Worm (Caenorhabditis elegans) whole organism, L3 larva: ENCODE results near the gene aat-8.

Experiments
- aly-2 ChIP-seq: fragments of 150-350 bp; optimal IDR thresholded peaks from 2 replicates; lab custom pipeline; 2014; ENCODE audit warnings: missing biosample characterization, missing genetic modification characterization
- ama-1 ChIP-seq: fragments of 150-350 bp; optimal IDR thresholded peaks from 2 replicates; lab custom pipeline; 2018
- ceh-16 ChIP-seq: sonication (generic microtip); optimal IDR thresholded peaks from 2 replicates; lab custom pipeline; 2017; ENCODE audit warnings: missing biosample characterization, missing genetic modification characterization
- ceh-28 ChIP-seq: fragments of 150-350 bp; optimal IDR thresholded peaks from 2 replicates; lab custom pipeline; 2014; ENCODE audit warnings: missing biosample characterization, missing genetic modification reagents, missing genetic modification characterization
- ceh-82 ChIP-seq: fragments of 150-350 bp; optimal IDR thresholded peaks from 2 replicates; lab custom pipeline; 2014; ENCODE audit warnings: missing biosample characterization, missing genetic modification characterization
- ceh-9 ChIP-seq: sonication (generic microtip); optimal IDR thresholded peaks from 2 replicates; lab custom pipeline; 2018; ENCODE audit warnings: missing biosample characterization, missing genetic modification characterization
- daf-12 ChIP-seq: fragments of 150-350 bp; optimal IDR thresholded peaks from 2 replicates; lab custom pipeline; 2014; ENCODE audit warnings: missing biosample characterization, missing genetic modification reagents, missing genetic modification characterization
- egl-27 ChIP-seq: sonication (generic microtip); optimal IDR thresholded peaks from 4 replicates; lab custom pipeline; 2017; ENCODE audit warnings: missing biosample characterization, missing genetic modification reagents, missing genetic modification characterization
- egl-5 ChIP-seq: fragments of 150-350 bp; optimal IDR thresholded peaks from 2 replicates; lab custom pipeline; 2017; ENCODE audit warnings: missing biosample characterization, missing genetic modification reagents, missing genetic modification characterization, inconsistent platforms
- elt-2 ChIP-seq: sonication (generic microtip); optimal IDR thresholded peaks from 2 replicates; lab custom pipeline; 2016; ENCODE audit warnings: missing genetic modification reagents, mild to moderate bottlenecking, missing genetic modification characterization, missing compliant biosample characterization
- elt-3 ChIP-seq, 3 experiments: fragments of 150-350 bp in 1 of 3; sonication (generic microtip) in 2 of 3; optimal IDR thresholded peaks; 2 replicates in 2 of 3; 4 replicates in 1 of 3; lab custom pipeline; 2014 to 2017; ENCODE audit warnings: missing biosample characterization in 3 of 3, missing genetic modification characterization in 3 of 3
- eor-1 ChIP-seq, 2 experiments: fragments of 150-350 bp; optimal IDR thresholded peaks; 2 replicates each; lab custom pipeline; 2014 to 2018; ENCODE audit warnings: missing biosample characterization in 2 of 2, missing genetic modification characterization in 2 of 2
- fkh-10 ChIP-seq: sonication (generic microtip); optimal IDR thresholded peaks from 2 replicates; lab custom pipeline; 2017; ENCODE audit warnings: missing biosample characterization, missing genetic modification reagents, missing genetic modification characterization
- fkh-2 ChIP-seq: fragments of 150-350 bp; optimal IDR thresholded peaks from 2 replicates; lab custom pipeline; 2014; ENCODE audit warnings: missing biosample characterization, missing genetic modification reagents, missing genetic modification characterization
- fos-1 ChIP-seq: fragments of 150-350 bp; optimal IDR thresholded peaks from 2 replicates; lab custom pipeline; 2014; ENCODE audit warnings: missing biosample characterization, missing genetic modification characterization
- jun-1 ChIP-seq: fragments of 150-350 bp; optimal IDR thresholded peaks from 2 replicates; lab custom pipeline; 2014; ENCODE audit warnings: missing biosample characterization, missing genetic modification reagents, missing genetic modification characterization
- lin-15B ChIP-seq: fragments of 150-350 bp; optimal IDR thresholded peaks from 2 replicates; lab custom pipeline; 2014; ENCODE audit warnings: missing biosample characterization, missing genetic modification characterization
- lsy-12 ChIP-seq: sonication (generic microtip); optimal IDR thresholded peaks from 2 replicates; lab custom pipeline; 2016; ENCODE audit warnings: mild to moderate bottlenecking, missing genetic modification characterization, missing compliant biosample characterization
- mml-1 ChIP-seq: fragments of 150-350 bp; sonication (generic microtip); optimal IDR thresholded peaks from 3 replicates; lab custom pipeline; 2014; ENCODE audit warnings: missing biosample characterization, missing genetic modification characterization
- nfya-1 ChIP-seq: sonication (generic microtip); optimal IDR thresholded peaks from 2 replicates; lab custom pipeline; 2017; ENCODE audit warnings: missing genetic modification characterization, mild to moderate bottlenecking, missing compliant biosample characterization, antibody characterized with exemption, moderate library complexity; ENCODE audit not compliant: insufficient read depth
- nhr-11 ChIP-seq: fragments of 150-350 bp; optimal IDR thresholded peaks from 2 replicates; lab custom pipeline; 2014; ENCODE audit warnings: missing biosample characterization, missing genetic modification characterization
- nhr-12 ChIP-seq: fragments of 150-350 bp; optimal IDR thresholded peaks from 2 replicates; lab custom pipeline; 2014; ENCODE audit warnings: missing biosample characterization, missing genetic modification characterization
- nhr-23 ChIP-seq: fragments of 150-350 bp; optimal IDR thresholded peaks from 2 replicates; lab custom pipeline; 2014; ENCODE audit warnings: missing biosample characterization, missing genetic modification reagents, missing genetic modification characterization
- nhr-237 ChIP-seq: fragments of 150-350 bp; optimal IDR thresholded peaks from 2 replicates; lab custom pipeline; 2014; ENCODE audit warnings: missing biosample characterization, missing genetic modification characterization
- nhr-25 ChIP-seq: sonication (generic microtip); optimal IDR thresholded peaks from 2 replicates; lab custom pipeline; 2017; ENCODE audit warnings: missing biosample characterization, missing genetic modification characterization
- nhr-28 ChIP-seq: fragments of 150-350 bp; optimal IDR thresholded peaks from 2 replicates; lab custom pipeline; 2014; ENCODE audit warnings: missing biosample characterization, missing genetic modification characterization
- nhr-67 ChIP-seq: fragments of 150-350 bp; optimal IDR thresholded peaks from 2 replicates; lab custom pipeline; 2014; ENCODE audit warnings: missing biosample characterization, missing genetic modification characterization
- nhr-77 ChIP-seq: fragments of 150-350 bp; optimal IDR thresholded peaks from 2 replicates; lab custom pipeline; 2014; ENCODE audit warnings: missing biosample characterization, missing genetic modification characterization
- pha-4 ChIP-seq: fragments of 150-350 bp; optimal IDR thresholded peaks from 2 replicates; lab custom pipeline; 2014; ENCODE audit warnings: missing biosample characterization, missing genetic modification reagents, missing genetic modification characterization
- pqm-1 ChIP-seq: fragments of 150-350 bp; optimal IDR thresholded peaks from 2 replicates; lab custom pipeline; 2017; ENCODE audit warnings: missing biosample characterization, missing genetic modification characterization, inconsistent platforms
- skn-1 ChIP-seq: fragments of 150-350 bp; optimal IDR thresholded peaks from 2 replicates; lab custom pipeline; 2014; ENCODE audit warnings: missing biosample characterization, missing genetic modification characterization
- snpc-4 ChIP-seq: fragments of 150-350 bp; optimal IDR thresholded peaks from 2 replicates; lab custom pipeline; 2014; ENCODE audit warnings: missing biosample characterization, missing genetic modification characterization
- ztf-4 ChIP-seq: fragments of 150-350 bp; optimal IDR thresholded peaks from 2 replicates; lab custom pipeline; 2014; ENCODE audit warnings: missing biosample characterization, missing genetic modification characterization

The aat-8 gene

ce11 chrIV:3906393-3906792, 41.5 kb upstream of the aat-8 start, which contains the start of gene F56D6.11:
TSS of gene F56D6.11 (minus strand) at chrIV:3906493.
- no peak for TF ChIP-seq nhr-77 (tag; lab: Kevin White, UChicago)
- no peak for TF ChIP-seq snpc-4
- no peak for TF ChIP-seq ceh-16 (tag; lab: Kevin White, UChicago)
- no peak for TF ChIP-seq fkh-10
- no peak for TF ChIP-seq mml-1
- TF ChIP-seq fos-1 (tag; lab: Kevin White, UChicago), result no peak
- no peak for TF ChIP-seq pqm-1
- TF ChIP-seq egl-27 (tag; lab: Kevin White, UChicago), result no peak
- no peak for TF ChIP-seq eor-1 (tag; optimal IDR thresholded peaks at IDR 0.05; lab: Kevin White, UChicago)
- TF ChIP-seq pha-4 (tag; lab: Kevin White, UChicago), result no peak
- no peak for TF ChIP-seq egl-5

ce11 chrIV:3904620-3905019, 39.8 kb upstream of the aat-8 start, which contains the start of gene F56D6.21:
TSS of gene F56D6.21 (plus strand) at chrIV:3904920.
- no peak for TF ChIP-seq snpc-4
- TF ChIP-seq, all 47 proteins: peak for 0

ce11 chrIV:3902955-3903354, 38.1 kb upstream of the aat-8 start, which contains the start of gene F56D6.6:
TSS of gene F56D6.6 (plus strand) at chrIV:3903255.
- TF ChIP-seq lin-15B (no peak), fkh-10 (no peak), ceh-16 (tag; lab: Kevin White, UChicago) (no peak), eor-1 (tag; optimal IDR thresholded peaks at IDR 0.05; lab: Kevin White, UChicago) (no peak), ceh-82 (tag; lab: Kevin White, UChicago) (no peak), nfya-1 (tag; lab: Kevin White, UChicago) (no peak), snpc-4 (no peak), nhr-11 (tag; lab: Kevin White, UChicago) (no peak), pqm-1 (no peak), nhr-25 (tag; lab: Kevin White, UChicago) (no peak), elt-2 (tag; lab: Kevin White, UChicago) (no peak), lsy-12 (no peak), fkh-2 (no peak), nhr-12 (tag; lab: Kevin White, UChicago) (no peak), elt-3 (tag; optimal IDR thresholded peaks at IDR 0.05; lab: Kevin White, UChicago) (no peak), ztf-4 (tag; lab: Kevin White, UChicago) (no peak), egl-27 (tag; lab: Kevin White, UChicago) (no peak), nhr-67 (tag; lab: Kevin White, UChicago) (no peak), nhr-237 (tag; lab: Kevin White, UChicago) (no peak), ceh-9 (no peak)
- TF ChIP-seq, all 47 proteins: peak for 0

- no peak for TF ChIP-seq daf-12 (tag; lab: Kevin White, UChicago)
- TF ChIP-seq egl-5, result no peak
- TF ChIP-seq nhr-23 (tag; lab: Kevin White, UChicago), result no peak
- peak; percentile 82 for TF ChIP-seq fos-1 (tag; lab: Kevin White, UChicago)
- peak; percentile 98 for TF ChIP-seq jun-1 (tag; lab: Kevin White, UChicago)
- no peak for TF ChIP-seq nfya-1 (tag; lab: Kevin White, UChicago)
- no peak for TF ChIP-seq elt-3 (tag; optimal IDR thresholded peaks at IDR 0.05; lab: Kevin White, UChicago)
- TF ChIP-seq fkh-10, result no peak
- peak; percentile 100 for TF ChIP-seq elt-2 (tag; lab: Kevin White, UChicago)
- TF ChIP-seq ama-1 (lab: Kevin White, UChicago), result no peak
- TF ChIP-seq nhr-11 (tag; lab: Kevin White, UChicago), result no peak
- TF ChIP-seq nhr-28 (tag; lab: Kevin White, UChicago), result no peak
- TF ChIP-seq egl-27 (tag; lab: Kevin White, UChicago), result peak; percentile 92
- TF ChIP-seq pqm-1, result peak; percentile 100
- peak; percentile 91 for TF ChIP-seq pha-4 (tag; lab: Kevin White, UChicago)
Observed at ce11 chrIV:3899719-3900554, 35.1 kb upstream of the aat-8 start, which contains the start of gene srz-62. TSS of gene srz-62 (plus strand) at chrIV:3900504.

ce11 chrIV:3894770-3895169, 29.9 kb upstream of the aat-8 start, which contains the start of gene dct-8:
TSS of gene dct-8 (plus strand) at chrIV:3895070.
- TF ChIP-seq fos-1 (tag; lab: Kevin White, UChicago), result no peak
- no peak for TF ChIP-seq nhr-25 (tag; lab: Kevin White, UChicago)
- no peak for TF ChIP-seq snpc-4
- TF ChIP-seq ceh-28 (tag; lab: Kevin White, UChicago), result no peak
- TF ChIP-seq eor-1 (tag; optimal IDR thresholded peaks at IDR 0.05; lab: Kevin White, UChicago), result no peak
- no peak for TF ChIP-seq nfya-1 (tag; lab: Kevin White, UChicago)
- no peak for TF ChIP-seq skn-1 (tag; lab: Kevin White, UChicago)
- no peak for TF ChIP-seq lsy-12
- no peak for TF ChIP-seq aly-2
